Fruit fly (Drosophila melanogaster) whole organism: ENCODE results near the gene CG46339.

Source experiments
- Dll ChIP-seq: fragments of >200 bp; optimal IDR thresholded peaks from 2 replicates; lab custom pipeline; 2017
- pan ChIP-seq: fragments of >200 bp; optimal IDR thresholded peaks from 2 replicates; lab custom pipeline; 2017
- psq ChIP-seq: fragments of >200 bp; optimal IDR thresholded peaks from 2 replicates; lab custom pipeline; 2017

DNA sequence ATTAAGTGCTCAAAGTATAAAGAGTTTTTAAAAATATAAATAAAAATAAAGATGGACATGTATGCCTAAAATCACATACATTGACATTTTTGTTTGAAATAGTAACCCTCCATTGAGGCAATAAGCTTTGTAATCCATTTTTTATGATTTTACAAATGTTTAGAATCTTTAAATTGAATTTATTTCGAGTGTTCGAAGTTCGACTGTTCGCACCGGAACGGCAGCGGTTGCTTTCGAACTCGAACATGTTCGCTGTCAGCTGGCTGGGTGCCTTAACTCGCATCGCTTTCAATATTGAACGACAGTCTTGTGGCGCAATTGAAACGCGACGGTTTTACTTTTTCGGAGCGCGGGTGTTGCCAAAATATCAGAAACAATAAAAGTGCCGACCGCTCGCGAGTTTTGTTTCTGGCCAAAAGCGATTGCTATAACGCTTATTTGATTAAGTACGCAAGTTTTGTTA, at the start of gene CG46339:
- TF ChIP-seq pan (lab: Kevin White, UChicago) (no peak), psq (no peak), Dll (lab: Kevin White, UChicago) (no peak)
